Worm (Caenorhabditis elegans) whole organism, young adult: ENCODE measurements around the gene mom-1.
A peak's percentile ranks its signal among the peaks of the same experiment; 100 is the strongest.

Experiments used
- C06A6.2 ChIP-seq: fragments of 200-800 bp; sonication (Bioruptor generic); conservative IDR thresholded peaks from 2 replicates; pipeline ENCODE4 v1.3.6; 2022; ENCODE audit warnings: missing genetic modification characterization, missing compliant biosample characterization
- F10E7.11 ChIP-seq: sonication (generic microtip); optimal IDR thresholded peaks from 2 replicates; lab custom pipeline; 2017; ENCODE audit warnings: mild to moderate bottlenecking, missing genetic modification characterization, moderate library complexity, missing compliant biosample characterization
- F55B11.4 ChIP-seq: sonication (generic microtip); optimal IDR thresholded peaks from 2 replicates; lab custom pipeline; 2016; ENCODE audit warnings: missing compliant biosample characterization, missing genetic modification characterization, borderline replicate concordance; ENCODE audit not compliant: insufficient read depth
- F57C9.4 ChIP-seq: sonication (generic microtip); optimal IDR thresholded peaks from 2 replicates; lab custom pipeline; 2017; ENCODE audit warnings: mild to moderate bottlenecking, missing genetic modification characterization, missing compliant biosample characterization
- T07F8.4 ChIP-seq: sonication (generic microtip); optimal IDR thresholded peaks from 2 replicates; lab custom pipeline; 2016; ENCODE audit warnings: mild to moderate bottlenecking, missing genetic modification characterization, moderate library complexity, missing compliant biosample characterization
- T26A5.8 ChIP-seq: sonication (generic microtip); optimal IDR thresholded peaks from 2 replicates; lab custom pipeline; 2016; ENCODE audit warnings: missing genetic modification characterization, missing compliant biosample characterization
- Y53G8AR.9 ChIP-seq: fragments of 200-800 bp; sonication (Bioruptor generic); conservative IDR thresholded peaks from 2 replicates; pipeline ENCODE4 v1.3.6; 2022; ENCODE audit warnings: missing genetic modification reagents, missing genetic modification characterization, missing compliant biosample characterization
- akir-1 ChIP-seq: fragments of 200-800 bp; sonication (Bioruptor generic); optimal IDR thresholded peaks from 2 replicates; lab custom pipeline; 2018; ENCODE audit warnings: mild to moderate bottlenecking, missing genetic modification characterization, moderate library complexity, missing compliant biosample characterization
- atf-7 ChIP-seq: sonication (generic microtip); optimal IDR thresholded peaks from 2 replicates; lab custom pipeline; 2017; ENCODE audit warnings: mild to moderate bottlenecking, missing genetic modification characterization, missing compliant biosample characterization
- chd-7 ChIP-seq: sonication (generic microtip); optimal IDR thresholded peaks from 2 replicates; lab custom pipeline; 2016; ENCODE audit warnings: mild to moderate bottlenecking, missing genetic modification characterization, moderate library complexity, missing compliant biosample characterization
- dpff-1 ChIP-seq: sonication (generic microtip); optimal IDR thresholded peaks from 2 replicates; lab custom pipeline; 2017; ENCODE audit warnings: mild to moderate bottlenecking, missing genetic modification characterization, missing compliant biosample characterization
- egrh-3 ChIP-seq: fragments of 200-800 bp; sonication (Bioruptor generic); IDR thresholded peaks from 2 replicates; pipeline ENCODE4 v1.3.6; 2022; ENCODE audit warnings: missing genetic modification reagents, missing genetic modification characterization, missing compliant biosample characterization
- gei-17 ChIP-seq: fragments of 200-800 bp; sonication (Bioruptor generic); optimal IDR thresholded peaks from 2 replicates; lab custom pipeline; 2018; ENCODE audit warnings: mild to moderate bottlenecking, missing genetic modification characterization, missing compliant biosample characterization
- hlh-12 ChIP-seq: sonication (generic microtip); optimal IDR thresholded peaks from 2 replicates; lab custom pipeline; 2016; ENCODE audit warnings: missing genetic modification characterization, missing compliant biosample characterization
- hlh-26 ChIP-seq: fragments of 200-800 bp; sonication (Bioruptor generic); conservative IDR thresholded peaks from 2 replicates; pipeline ENCODE4 v1.3.6; 2022; ENCODE audit warnings: missing genetic modification reagents, missing genetic modification characterization, missing compliant biosample characterization
- hmg-1.2 ChIP-seq: fragments of 200-800 bp; sonication (Bioruptor generic); IDR thresholded peaks from 2 replicates; pipeline ENCODE4 v1.3.6; 2022; ENCODE audit warnings: missing genetic modification reagents, missing genetic modification characterization, missing compliant biosample characterization
- let-607 ChIP-seq, 2 experiments: fragments of 200-800 bp in 1 of 2; sonication (Bioruptor generic) in 1 of 2; sonication (generic microtip) in 1 of 2; optimal IDR thresholded peaks; 2 replicates each; lab custom pipeline; 2016 to 2018; ENCODE audit warnings: mild to moderate bottlenecking in 2 of 2, missing compliant biosample characterization in 2 of 2, missing genetic modification characterization in 2 of 2, moderate library complexity in 2 of 2, missing genotype in 1 of 2
- lin-35 ChIP-seq, 3 experiments: fragments of 150-350 bp in 2 of 3; sonication (generic microtip) in 1 of 3; optimal IDR thresholded peaks; 2 replicates each; lab custom pipeline; 2014 to 2018; ENCODE audit warnings: missing biosample characterization in 3 of 3, missing genetic modification characterization in 3 of 3, missing genetic modification reagents in 3 of 3
- lin-54 ChIP-seq: fragments of 200-800 bp; sonication (Bioruptor generic); optimal IDR thresholded peaks from 2 replicates; lab custom pipeline; 2018; ENCODE audit warnings: mild to moderate bottlenecking, missing genetic modification characterization, missing compliant biosample characterization
- mel-28 ChIP-seq: sonication (generic microtip); optimal IDR thresholded peaks from 2 replicates; lab custom pipeline; 2016; ENCODE audit warnings: borderline replicate concordance, mild to moderate bottlenecking, missing genetic modification characterization, missing compliant biosample characterization
- nfyb-1 ChIP-seq: fragments of 200-800 bp; sonication (Bioruptor generic); IDR thresholded peaks from 2 replicates; pipeline ENCODE4 v1.3.6; 2022; ENCODE audit warnings: missing genetic modification reagents, missing genetic modification characterization, missing compliant biosample characterization
- nhr-120 ChIP-seq: fragments of 200-800 bp; sonication (Bioruptor generic); IDR thresholded peaks from 2 replicates; pipeline ENCODE4 v1.3.6; 2022; ENCODE audit warnings: missing genetic modification characterization, missing compliant biosample characterization
- nhr-179 ChIP-seq: sonication (generic microtip); optimal IDR thresholded peaks from 2 replicates; lab custom pipeline; 2016; ENCODE audit warnings: mild to moderate bottlenecking, missing genetic modification characterization, missing compliant biosample characterization
- nhr-80 ChIP-seq: sonication (generic microtip); optimal IDR thresholded peaks from 2 replicates; lab custom pipeline; 2016; ENCODE audit warnings: missing genetic modification characterization, missing compliant biosample characterization
- nhr-90 ChIP-seq: sonication (generic microtip); optimal IDR thresholded peaks from 2 replicates; lab custom pipeline; 2016; ENCODE audit warnings: missing genotype, mild to moderate bottlenecking, missing genetic modification characterization, missing compliant biosample characterization
- pha-4 ChIP-seq: fragments of 150-350 bp; sonication (generic microtip); optimal IDR thresholded peaks from 2 replicates; lab custom pipeline; 2014; ENCODE audit warnings: missing biosample characterization, missing genetic modification reagents, missing genetic modification characterization
- repo-1 ChIP-seq: sonication (generic microtip); optimal IDR thresholded peaks from 2 replicates; lab custom pipeline; 2017; ENCODE audit warnings: mild to moderate bottlenecking, missing genetic modification characterization, missing compliant biosample characterization
- rpc-1 ChIP-seq, 2 experiments: fragments of 150-350 bp in 1 of 2; sonication (generic microtip) in 1 of 2; optimal IDR thresholded peaks; 2 replicates each; lab custom pipeline; 2014 to 2018; ENCODE audit warnings: missing biosample characterization in 1 of 2, missing genetic modification characterization in 1 of 2, missing genetic modification reagents in 1 of 2, missing genotype in 1 of 2
- snpc-1.1 ChIP-seq: sonication (generic microtip); optimal IDR thresholded peaks from 2 replicates; lab custom pipeline; 2017; ENCODE audit warnings: missing genetic modification characterization, mild to moderate bottlenecking, missing compliant biosample characterization, antibody characterized with exemption, moderate library complexity, missing genotype, missing genetic modification reagents; ENCODE audit not compliant: insufficient read depth
- snpc-1.3 ChIP-seq: sonication (generic microtip); optimal IDR thresholded peaks from 2 replicates; lab custom pipeline; 2017; ENCODE audit warnings: missing genetic modification characterization, mild to moderate bottlenecking, missing compliant biosample characterization, antibody characterized with exemption, moderate library complexity, missing genotype, missing genetic modification reagents; ENCODE audit not compliant: insufficient read depth
- snpc-4 ChIP-seq, 5 experiments: fragments of 150-350 bp in 1 of 5; sonication (generic microtip) in 4 of 5; optimal IDR thresholded peaks; 2 replicates each; lab custom pipeline; 2014 to 2018; ENCODE audit warnings: missing genetic modification characterization in 5 of 5, missing biosample characterization in 3 of 5, antibody characterized with exemption in 2 of 5, mild to moderate bottlenecking in 2 of 5, missing compliant biosample characterization in 2 of 5, missing genotype in 2 of 5, moderate library complexity in 2 of 5, missing genetic modification reagents in 1 of 5
- tbp1 ChIP-seq: fragments of 200-800 bp; sonication (Bioruptor generic); optimal IDR thresholded peaks from 2 replicates; lab custom pipeline; 2018; ENCODE audit warnings: mild to moderate bottlenecking, missing genetic modification characterization, missing compliant biosample characterization
- ztf-22 ChIP-seq: fragments of 200-800 bp; sonication (Bioruptor generic); optimal IDR thresholded peaks from 2 replicates; lab custom pipeline; 2018; ENCODE audit warnings: mild to moderate bottlenecking, missing genetic modification characterization, moderate library complexity, missing compliant biosample characterization

The mom-1 gene

ce11 chrX:6337338-6337737 lies 44.4 kb downstream of the mom-1 start (continued):
- TF ChIP-seq Y53G8AR.9 (GFP tag; lab: Robert Waterston, UW) = no peak
- TF ChIP-seq mel-28 (tag; lab: Kevin White, UChicago) = no peak

ce11 chrX:6337951-6338350 lies 45.0 kb downstream of the mom-1 start, which contains the start of gene C03B1.13:
C03B1.13 (minus strand) TSS chrX:6338051.
- no peak for TF ChIP-seq egrh-3 (GFP tag; lab: Robert Waterston, UW)

ce11 chrX:6338446-6338845 lies 45.5 kb downstream of the mom-1 start:
- TF ChIP-seq nhr-80 (peak; percentile 93), snpc-1.1 (tag; lab: Kevin White, UChicago) (no peak), nhr-179 (tag; lab: Kevin White, UChicago) (no peak), let-607 (tag; optimal IDR thresholded peaks at IDR 0.05; lab: Kevin White, UChicago) (peak in 1 of 2 experiments; percentile 9), tbp1 (GFP tag; lab: Kevin White, UChicago) (no peak), F55B11.4 (tag; lab: Kevin White, UChicago) (no peak), nfyb-1 (GFP tag; lab: Robert Waterston, UW) (peak; percentile 42; the same call in 1 of the 2 replicates), nhr-90 (tag; lab: Kevin White, UChicago) (peak; percentile 16), rpc-1 (optimal IDR thresholded peaks at IDR 0.05; lab: Kevin White, UChicago) (no peak), rpc-1 (tag; optimal IDR thresholded peaks at IDR 0.05; lab: Kevin White, UChicago) (no peak), lin-54 (no peak), pha-4 (tag; lab: Kevin White, UChicago) (peak; percentile 2), ztf-22 (GFP tag; lab: Kevin White, UChicago) (peak; percentile 38), atf-7 (tag; lab: Kevin White, UChicago) (peak; percentile 3), hmg-1.2 (no peak), T26A5.8 (tag; lab: Kevin White, UChicago) (no peak), akir-1 (GFP tag; lab: Kevin White, UChicago) (no peak), hlh-12 (tag; lab: Kevin White, UChicago) (no peak)

ce11 chrX:6341513-6341912 lies 48.6 kb downstream of the mom-1 start, which contains the start of gene C03B1.7:
C03B1.7 (plus strand) TSS chrX:6341813.
- TF ChIP-seq hlh-26 (no peak), snpc-4 (GFP tag; optimal IDR thresholded peaks at IDR 0.05; lab: Kevin White, UChicago) (no peak), snpc-4 (tag; optimal IDR thresholded peaks at IDR 0.05; lab: Kevin White, UChicago) (no peak), lin-35 (GFP tag; optimal IDR thresholded peaks at IDR 0.05; lab: Kevin White, UChicago) (no peak), chd-7 (tag; lab: Kevin White, UChicago) (no peak), nhr-80 (no peak), dpff-1 (no peak), let-607 (tag; optimal IDR thresholded peaks at IDR 0.05; lab: Kevin White, UChicago) (no peak), F57C9.4 (tag; lab: Kevin White, UChicago) (no peak), hmg-1.2 (no peak), nhr-120 (GFP tag; lab: Robert Waterston, UW) (no peak), snpc-1.3 (tag; lab: Kevin White, UChicago) (no peak), gei-17 (no peak), T07F8.4 (tag; lab: Kevin White, UChicago) (no peak), F10E7.11 (no peak), C06A6.2 (GFP tag; lab: Robert Waterston, UW) (no peak), mel-28 (tag; lab: Kevin White, UChicago) (no peak), pha-4 (tag; lab: Kevin White, UChicago) (no peak), repo-1 (tag; lab: Kevin White, UChicago) (no peak)
